Fruit fly (Drosophila melanogaster) whole organism, prepupa: ENCODE results near the gene CG14982.
A peak's percentile ranks its signal among the peaks of the same experiment; 100 is the strongest.

Experiments
- Blimp-1 ChIP-seq: fragments of 200-800 bp; sonication (Bioruptor generic); optimal IDR thresholded peaks from 3 replicates; lab custom pipeline; 2017; ENCODE audit warnings: missing biosample characterization, missing genetic modification characterization, mild to moderate bottlenecking, moderate library complexity, missing genetic modification reagents
- CG10631 ChIP-seq: fragments of 200-800 bp; sonication (Bioruptor generic); optimal IDR thresholded peaks from 2 replicates; lab custom pipeline; 2016; ENCODE audit warnings: missing biosample characterization, missing genetic modification characterization
- CG10669 ChIP-seq: fragments of 200-800 bp; sonication (Bioruptor generic); optimal IDR thresholded peaks from 3 replicates; lab custom pipeline; 2018; ENCODE audit warnings: missing biosample characterization, mild to moderate bottlenecking, missing genetic modification characterization, moderate library complexity
- CG11294 ChIP-seq: fragments of 200-800 bp; sonication (Bioruptor generic); IDR thresholded peaks from 2 replicates; pipeline ENCODE4 v1.3.6; 2022; ENCODE audit warnings: missing biosample characterization, missing genetic modification characterization
- CG11762 ChIP-seq: fragments of 200-800 bp; sonication (Bioruptor generic); optimal IDR thresholded peaks from 3 replicates; lab custom pipeline; 2016; ENCODE audit warnings: missing biosample characterization, missing genetic modification characterization; ENCODE audit not compliant: insufficient read depth
- CG11902 ChIP-seq: fragments of 200-800 bp; sonication (Bioruptor generic); optimal IDR thresholded peaks from 3 replicates; lab custom pipeline; 2016; ENCODE audit warnings: missing biosample characterization, missing genetic modification characterization
- CG15336 ChIP-seq: fragments of 200-800 bp; sonication (Bioruptor generic); IDR thresholded peaks from 2 replicates; pipeline ENCODE4 v1.3.6; 2022; ENCODE audit warnings: missing biosample characterization, missing genetic modification characterization
- CG1621 ChIP-seq: fragments of 200-800 bp; sonication (Bioruptor generic); optimal IDR thresholded peaks from 3 replicates; lab custom pipeline; 2018; ENCODE audit warnings: missing biosample characterization, mild to moderate bottlenecking, missing genetic modification characterization
- CG16779 ChIP-seq: fragments of 200-800 bp; sonication (Bioruptor generic); optimal IDR thresholded peaks from 3 replicates; lab custom pipeline; 2017; ENCODE audit warnings: missing biosample characterization, mild to moderate bottlenecking, missing genetic modification characterization
- CG3032 ChIP-seq: fragments of 200-800 bp; optimal IDR thresholded peaks from 2 replicates; lab custom pipeline; 2019; ENCODE audit warnings: missing biosample characterization, mild to moderate bottlenecking, missing genetic modification characterization, moderate library complexity
- CG31627 ChIP-seq: fragments of 200-800 bp; sonication (Bioruptor generic); optimal IDR thresholded peaks from 3 replicates; lab custom pipeline; 2016; ENCODE audit warnings: missing biosample characterization, missing genetic modification characterization
- CG32006 ChIP-seq: fragments of 200-800 bp; sonication (Bioruptor generic); optimal IDR thresholded peaks from 3 replicates; lab custom pipeline; 2017; ENCODE audit warnings: missing biosample characterization, mild to moderate bottlenecking, missing genetic modification characterization
- CG3919 ChIP-seq: fragments of 200-800 bp; sonication (Bioruptor generic); optimal IDR thresholded peaks from 3 replicates; lab custom pipeline; 2016; ENCODE audit warnings: missing biosample characterization, missing genetic modification characterization
- CG6163 ChIP-seq: fragments of 200-800 bp; sonication (Bioruptor generic); IDR thresholded peaks from 3 replicates; pipeline ENCODE4 v1.3.6; 2022; ENCODE audit warnings: missing biosample characterization, missing genetic modification characterization
- CG6276 ChIP-seq: fragments of 200-800 bp; sonication (Bioruptor generic); optimal IDR thresholded peaks from 2 replicates; lab custom pipeline; 2017; ENCODE audit warnings: missing biosample characterization, mild to moderate bottlenecking, missing genetic modification characterization
- CG6792 ChIP-seq: fragments of 200-800 bp; sonication (Bioruptor generic); optimal IDR thresholded peaks from 3 replicates; lab custom pipeline; 2016; ENCODE audit warnings: missing biosample characterization, missing genetic modification characterization
- CG7368 ChIP-seq: fragments of 200-800 bp; sonication (Bioruptor generic); optimal IDR thresholded peaks from 3 replicates; lab custom pipeline; 2016; ENCODE audit warnings: missing biosample characterization, missing genetic modification characterization
- CG8119 ChIP-seq: fragments of 200-800 bp; sonication (Bioruptor generic); IDR thresholded peaks from 3 replicates; pipeline ENCODE4 v1.3.6; 2022; ENCODE audit warnings: missing biosample characterization, missing genetic modification characterization
- CG9139 ChIP-seq: fragments of 200-800 bp; sonication (Bioruptor generic); optimal IDR thresholded peaks from 3 replicates; lab custom pipeline; 2017; ENCODE audit warnings: missing biosample characterization, mild to moderate bottlenecking, missing genetic modification characterization
- Eip78C ChIP-seq: fragments of 200-800 bp; sonication (Bioruptor generic); peaks from one replicate; lab custom pipeline; 2016; ENCODE audit warnings: missing biosample characterization, missing genetic modification characterization
- Eip93F ChIP-seq: fragments of 200-800 bp; sonication (Bioruptor generic); optimal IDR thresholded peaks from 2 replicates; lab custom pipeline; 2016; ENCODE audit warnings: missing biosample characterization, mild to moderate bottlenecking, missing genetic modification characterization
- Ets21C ChIP-seq: fragments of 200-800 bp; sonication (Bioruptor generic); optimal IDR thresholded peaks from 3 replicates; lab custom pipeline; 2016; ENCODE audit warnings: missing biosample characterization, missing genetic modification characterization
- Gug ChIP-seq: fragments of 200-800 bp; sonication (Bioruptor generic); IDR thresholded peaks from 2 replicates; pipeline ENCODE4 v1.3.6; 2022; ENCODE audit warnings: missing biosample characterization, missing genetic modification characterization
- Hr38 ChIP-seq: sonication (Bioruptor generic); optimal IDR thresholded peaks from 2 replicates; lab custom pipeline; 2016; ENCODE audit warnings: missing biosample characterization, missing genetic modification characterization
- Hr39 ChIP-seq: fragments of 200-800 bp; sonication (Bioruptor generic); optimal IDR thresholded peaks from 2 replicates; lab custom pipeline; 2016; ENCODE audit warnings: missing biosample characterization, missing genetic modification characterization
- Lpt ChIP-seq: fragments of 200-800 bp; sonication (Bioruptor generic); optimal IDR thresholded peaks from 3 replicates; lab custom pipeline; 2016; ENCODE audit warnings: missing biosample characterization, missing genetic modification characterization
- Met ChIP-seq: fragments of 200-800 bp; sonication (Bioruptor generic); optimal IDR thresholded peaks from 3 replicates; lab custom pipeline; 2016; ENCODE audit warnings: missing biosample characterization, missing genetic modification characterization
- Smox ChIP-seq: fragments of 200-800 bp; sonication (Bioruptor generic); optimal IDR thresholded peaks from 3 replicates; lab custom pipeline; 2016; ENCODE audit warnings: missing biosample characterization, missing genetic modification characterization
- Sox14 ChIP-seq: fragments of 200-800 bp; sonication (Bioruptor generic); optimal IDR thresholded peaks from 3 replicates; lab custom pipeline; 2016; ENCODE audit warnings: missing biosample characterization, missing genetic modification characterization
- achi ChIP-seq: fragments of 200-800 bp; sonication (Bioruptor generic); optimal IDR thresholded peaks from 3 replicates; lab custom pipeline; 2016; ENCODE audit warnings: missing biosample characterization, missing genetic modification characterization
- acj6 ChIP-seq: fragments of 200-800 bp; sonication (Bioruptor generic); optimal IDR thresholded peaks from 3 replicates; lab custom pipeline; 2016; ENCODE audit warnings: missing biosample characterization, missing genetic modification characterization
- cyc ChIP-seq: fragments of 200-800 bp; sonication (Bioruptor generic); optimal IDR thresholded peaks from 3 replicates; lab custom pipeline; 2016; ENCODE audit warnings: missing biosample characterization, missing genetic modification characterization
- dac ChIP-seq: fragments of 200-800 bp; sonication (Bioruptor generic); optimal IDR thresholded peaks from 2 replicates; lab custom pipeline; 2017; ENCODE audit warnings: missing biosample characterization, mild to moderate bottlenecking, missing genetic modification characterization
- dsx ChIP-seq: fragments of 200-800 bp; optimal IDR thresholded peaks from 3 replicates; lab custom pipeline; 2019; ENCODE audit warnings: missing biosample characterization, mild to moderate bottlenecking, missing genetic modification characterization, moderate library complexity; ENCODE audit not compliant: poor library complexity, severe bottlenecking
- eg ChIP-seq: fragments of 200-800 bp; sonication (Bioruptor generic); IDR thresholded peaks from 3 replicates; pipeline ENCODE4 v1.3.6; 2022; ENCODE audit warnings: missing biosample characterization, missing genetic modification characterization
- esn ChIP-seq: fragments of 200-800 bp; sonication (Bioruptor generic); optimal IDR thresholded peaks from 2 replicates; lab custom pipeline; 2016; ENCODE audit warnings: missing biosample characterization, mild to moderate bottlenecking, missing genetic modification characterization, moderate library complexity
- fd59A ChIP-seq: fragments of 200-800 bp; sonication (Bioruptor generic); optimal IDR thresholded peaks from 2 replicates; lab custom pipeline; 2017; ENCODE audit warnings: missing biosample characterization, mild to moderate bottlenecking, missing genetic modification characterization, missing genetic modification reagents
- fd85E ChIP-seq: fragments of 200-800 bp; sonication (Bioruptor generic); optimal IDR thresholded peaks from 3 replicates; lab custom pipeline; 2016; ENCODE audit warnings: missing biosample characterization, missing genetic modification characterization
- fkh ChIP-seq: fragments of 200-800 bp; sonication (Bioruptor generic); optimal IDR thresholded peaks from 3 replicates; lab custom pipeline; 2017; ENCODE audit warnings: missing biosample characterization, mild to moderate bottlenecking, missing genetic modification characterization, moderate library complexity
- lz ChIP-seq: fragments of 200-800 bp; sonication (Bioruptor generic); optimal IDR thresholded peaks from 3 replicates; lab custom pipeline; 2016; ENCODE audit warnings: missing biosample characterization, missing genetic modification characterization
- net ChIP-seq: fragments of 200-800 bp; sonication (Bioruptor generic); optimal IDR thresholded peaks from 3 replicates; lab custom pipeline; 2016; ENCODE audit warnings: missing biosample characterization, missing genetic modification characterization
- salr ChIP-seq, 2 experiments: fragments of 200-800 bp; sonication (Bioruptor generic); optimal IDR thresholded peaks; 3 replicates each; lab custom pipeline; 2016 to 2018; ENCODE audit warnings: missing biosample characterization in 2 of 2, missing genetic modification characterization in 2 of 2, mild to moderate bottlenecking in 1 of 2
- spab ChIP-seq: fragments of 200-800 bp; sonication (Bioruptor generic); optimal IDR thresholded peaks from 2 replicates; lab custom pipeline; 2017; ENCODE audit warnings: missing biosample characterization, mild to moderate bottlenecking, missing genetic modification characterization, missing genetic modification reagents
- topi ChIP-seq: fragments of 200-800 bp; sonication (Bioruptor generic); optimal IDR thresholded peaks from 3 replicates; lab custom pipeline; 2016; ENCODE audit warnings: missing biosample characterization, missing genetic modification characterization

The CG14982 gene

dm6 chr3L:3930930-3931329 lies 11.6 kb upstream of the CG14982 start:
- TF ChIP-seq CG32006 (GFP tag; lab: Kevin White, UChicago) (no peak), fkh (GFP tag; lab: Kevin White, UChicago) (peak; percentile 45), Lpt (no peak), CG11902 (GFP tag; lab: Kevin White, UChicago) (no peak), net (no peak), acj6 (no peak), CG8119 (GFP tag; lab: Robert Waterston, UW) (peak; percentile 14; the same call in 1 of the 3 replicates), fd85E (GFP tag; lab: Kevin White, UChicago) (no peak), Ets21C (no peak), CG3919 (GFP tag; lab: Kevin White, UChicago) (no peak), CG9139 (GFP tag; lab: Kevin White, UChicago) (no peak), CG10631 (GFP tag; lab: Kevin White, UChicago) (no peak), CG31627 (GFP tag; lab: Kevin White, UChicago) (no peak), salr (GFP tag; optimal IDR thresholded peaks at IDR 0.05; lab: Kevin White, UChicago) (no peak), Sox14 (no peak), Eip78C (no peak), spab (no peak)

DNA sequence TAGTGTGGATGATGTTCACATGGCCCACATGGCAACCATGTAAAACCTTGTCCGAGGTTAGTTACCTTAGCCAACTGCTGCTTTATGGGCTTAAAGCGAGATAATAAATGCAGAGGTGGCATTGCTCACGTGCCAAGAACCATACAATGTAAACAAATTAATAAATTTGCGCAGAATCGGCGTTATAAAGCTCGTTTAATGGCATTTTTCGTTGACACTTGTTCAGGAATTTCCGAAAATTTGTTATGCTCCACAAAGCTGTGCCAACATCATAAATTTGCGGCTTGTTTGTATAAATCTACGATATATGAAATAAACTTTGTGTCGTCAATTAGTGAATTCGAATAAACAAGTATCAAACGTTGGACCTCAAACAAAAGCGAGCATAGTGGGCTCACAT lies 10.7 kb upstream of the CG14982 start:
- TF ChIP-seq fkh (GFP tag; lab: Kevin White, UChicago) = peak; percentile 51
- no peak for TF ChIP-seq CG10631 (GFP tag; lab: Kevin White, UChicago)

DNA sequence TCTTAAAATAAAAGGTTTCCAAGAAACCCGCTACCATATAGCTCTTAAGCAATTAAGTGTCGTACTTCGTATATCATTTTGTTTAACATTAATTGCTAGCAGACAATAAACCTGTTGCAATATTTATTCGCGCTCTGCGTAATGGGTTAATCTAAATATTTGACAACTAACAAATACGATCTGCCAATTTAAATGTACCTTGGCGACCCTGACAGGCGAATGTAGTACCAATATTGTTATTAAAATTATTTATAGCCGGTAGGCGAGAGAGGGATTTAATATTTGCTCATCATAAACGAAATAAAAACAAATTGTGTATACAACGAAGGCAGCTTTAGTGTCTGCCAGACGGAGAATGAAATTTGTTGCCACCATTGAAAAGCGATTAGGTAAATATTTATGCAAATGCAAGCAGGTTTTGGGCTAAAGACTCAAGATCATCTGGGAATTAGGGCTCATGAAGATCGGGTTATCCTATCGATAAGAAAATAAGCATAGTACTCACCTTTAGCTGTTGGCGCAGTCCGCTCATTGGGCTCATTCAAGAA lies 9.7 kb upstream of the CG14982 start:
- TF ChIP-seq cyc (no peak), esn (GFP tag; lab: Kevin White, UChicago) (no peak), achi (GFP tag; lab: Kevin White, UChicago) (no peak), Eip78C (peak; percentile 69), fkh (GFP tag; lab: Kevin White, UChicago) (peak; percentile 80)

DNA sequence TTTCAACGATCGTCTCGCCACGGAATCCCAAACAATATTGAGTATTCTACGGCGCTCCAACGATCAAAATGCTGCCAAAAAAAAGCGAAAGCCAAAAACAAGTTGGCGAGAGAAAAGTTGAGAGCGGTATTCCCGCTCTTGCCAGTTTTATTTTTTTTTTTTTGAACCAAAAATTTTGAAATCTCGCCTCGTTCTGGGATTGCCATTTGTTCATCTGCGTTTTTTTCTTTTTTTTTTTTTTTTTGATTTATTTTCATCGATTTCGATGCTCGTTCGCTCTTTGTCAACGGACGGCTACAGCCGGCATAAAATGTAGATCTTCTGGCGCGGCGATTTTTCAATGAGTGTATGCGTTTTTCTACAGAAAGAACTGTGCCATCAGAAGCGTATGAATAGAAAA lies 8.9 kb upstream of the CG14982 start:
- no peak for TF ChIP-seq Met (GFP tag; lab: Kevin White, UChicago)
- TF ChIP-seq eg = peak; percentile 86
- no peak for TF ChIP-seq CG11762 (GFP tag; lab: Kevin White, UChicago)
- no peak for TF ChIP-seq topi (GFP tag; lab: Kevin White, UChicago)
- TF ChIP-seq CG11294 (GFP tag; lab: Robert Waterston, UW) = no peak
- peak; percentile 74 for TF ChIP-seq CG8119 (GFP tag; lab: Robert Waterston, UW)
- TF ChIP-seq fd85E (GFP tag; lab: Kevin White, UChicago) = no peak
- TF ChIP-seq Eip78C = peak; percentile 38
- TF ChIP-seq Smox (GFP tag; lab: Kevin White, UChicago) = no peak
- TF ChIP-seq CG3919 (GFP tag; lab: Kevin White, UChicago) = no peak
- no peak for TF ChIP-seq CG32006 (GFP tag; lab: Kevin White, UChicago)
- no peak for TF ChIP-seq Gug (GFP tag; lab: Robert Waterston, UW)
- TF ChIP-seq esn (GFP tag; lab: Kevin White, UChicago) = no peak
- TF ChIP-seq CG6792 (GFP tag; lab: Kevin White, UChicago) = no peak
- no peak for TF ChIP-seq CG10669
- peak; percentile 44 for TF ChIP-seq CG6276
- TF ChIP-seq CG16779 (tag; lab: Kevin White, UChicago) = no peak
- TF ChIP-seq acj6 = no peak
- TF ChIP-seq net = no peak
- no peak for TF ChIP-seq fkh (GFP tag; lab: Kevin White, UChicago)
- TF ChIP-seq CG6163 (GFP tag; lab: Robert Waterston, UW) = peak; percentile 69
- no peak for TF ChIP-seq achi (GFP tag; lab: Kevin White, UChicago)
- no peak for TF ChIP-seq cyc
- no peak for TF ChIP-seq dac (GFP tag; lab: Kevin White, UChicago)
- no peak for TF ChIP-seq CG1621 (tag; lab: Kevin White, UChicago)
- TF ChIP-seq CG7368 = no peak
- TF ChIP-seq lz (GFP tag; lab: Kevin White, UChicago) = no peak
- TF ChIP-seq Hr39 = no peak
- no peak for TF ChIP-seq salr (GFP tag; optimal IDR thresholded peaks at IDR 0.05; lab: Kevin White, UChicago)
- no peak for TF ChIP-seq fd59A
- TF ChIP-seq CG3032 = no peak
- peak; percentile 38 for TF ChIP-seq Eip93F (GFP tag; lab: Kevin White, UChicago)
- TF ChIP-seq Blimp-1 (GFP tag; lab: Kevin White, UChicago) = peak; percentile 4
- TF ChIP-seq Hr38 (GFP tag; lab: Kevin White, UChicago) = no peak
- no peak for TF ChIP-seq dsx
- TF ChIP-seq CG15336 (GFP tag; lab: Robert Waterston, UW) = peak; percentile 75
- no peak for TF ChIP-seq spab
